Fruit fly (Drosophila melanogaster) whole organism, embryonic: ENCODE measurements around the gene ttm50.

ENCODE experiments used
- ATbp ChIP-seq: fragments of 200-800 bp; sonication (Bioruptor generic); optimal IDR thresholded peaks from 2 replicates; lab custom pipeline; 2017; ENCODE audit warnings: missing biosample characterization, mild to moderate bottlenecking, missing genetic modification characterization, missing genetic modification reagents
- Atf-2 ChIP-seq: fragments of 200-800 bp; sonication (Bioruptor generic); optimal IDR thresholded peaks from 2 replicates; lab custom pipeline; 2016; ENCODE audit warnings: missing biosample characterization, missing genetic modification characterization
- Bteb2 ChIP-seq: fragments of 200-800 bp; sonication (Bioruptor generic); optimal IDR thresholded peaks from 2 replicates; lab custom pipeline; 2016; ENCODE audit warnings: missing biosample characterization, missing genetic modification characterization
- CG1024 ChIP-seq: fragments of 200-800 bp; sonication (Bioruptor generic); IDR thresholded peaks from 2 replicates; pipeline ENCODE4 v1.3.6; 2022; ENCODE audit warnings: missing biosample characterization, missing genetic modification characterization
- CG10543 ChIP-seq: fragments of 200-800 bp; sonication (Bioruptor generic); optimal IDR thresholded peaks from 3 replicates; lab custom pipeline; 2017; ENCODE audit warnings: missing biosample characterization, mild to moderate bottlenecking, missing genetic modification characterization, moderate library complexity
- CG12155 ChIP-seq: fragments of 200-800 bp; sonication (Bioruptor generic); optimal IDR thresholded peaks from 3 replicates; lab custom pipeline; 2016; ENCODE audit warnings: missing biosample characterization, missing genetic modification characterization
- CG13287 ChIP-seq: fragments of 200-800 bp; sonication (Bioruptor generic); IDR thresholded peaks from 2 replicates; pipeline ENCODE4 v1.3.6; 2022; ENCODE audit warnings: missing biosample characterization, missing genetic modification characterization; ENCODE audit not compliant: partially characterized antibody
- CG1602 ChIP-seq: fragments of 200-800 bp; sonication (Bioruptor generic); optimal IDR thresholded peaks from 3 replicates; lab custom pipeline; 2016; ENCODE audit warnings: missing biosample characterization, missing genetic modification characterization
- CG1792 ChIP-seq: fragments of 200-800 bp; sonication (Bioruptor generic); optimal IDR thresholded peaks from 2 replicates; lab custom pipeline; 2016; ENCODE audit warnings: missing biosample characterization, missing genetic modification characterization
- CG2120 ChIP-seq: fragments of 200-800 bp; sonication (Bioruptor generic); optimal IDR thresholded peaks from 3 replicates; lab custom pipeline; 2016; ENCODE audit warnings: missing biosample characterization, missing genetic modification characterization
- CG2129 ChIP-seq: fragments of 200-800 bp; sonication (Bioruptor generic); IDR thresholded peaks from 2 replicates; pipeline ENCODE4 v1.3.6; 2022; ENCODE audit warnings: missing biosample characterization, missing genetic modification characterization; ENCODE audit not compliant: partially characterized antibody
- CG31388 ChIP-seq: fragments of 200-800 bp; sonication (Bioruptor generic); optimal IDR thresholded peaks from 2 replicates; lab custom pipeline; 2016; ENCODE audit warnings: missing biosample characterization, missing genetic modification characterization
- CG3995 ChIP-seq: fragments of 200-800 bp; sonication (Bioruptor generic); optimal IDR thresholded peaks from 3 replicates; lab custom pipeline; 2016; ENCODE audit warnings: missing biosample characterization, missing genetic modification characterization
- CG43689 ChIP-seq: fragments of 200-800 bp; sonication (Bioruptor generic); IDR thresholded peaks from 2 replicates; pipeline ENCODE4 v1.3.6; 2022; ENCODE audit warnings: missing biosample characterization, missing genetic modification characterization
- CG5180 ChIP-seq: fragments of 200-800 bp; sonication (Bioruptor generic); optimal IDR thresholded peaks from 3 replicates; lab custom pipeline; 2017; ENCODE audit warnings: missing biosample characterization, missing genetic modification characterization, mild to moderate bottlenecking, moderate library complexity, missing genetic modification reagents
- CG6683 ChIP-seq: fragments of 200-800 bp; sonication (Bioruptor generic); optimal IDR thresholded peaks from 2 replicates; lab custom pipeline; 2017; ENCODE audit warnings: missing biosample characterization, mild to moderate bottlenecking, missing genetic modification characterization, missing genetic modification reagents
- CG7745 ChIP-seq: fragments of 200-800 bp; sonication (Bioruptor generic); optimal IDR thresholded peaks from 2 replicates; lab custom pipeline; 2018; ENCODE audit warnings: missing biosample characterization, mild to moderate bottlenecking, missing genetic modification characterization, moderate library complexity
- CG8290 ChIP-seq, 3 experiments: fragments of 200-800 bp; sonication (Bioruptor generic); optimal IDR thresholded peaks; 2 replicates each; lab custom pipeline; 2016 to 2019; ENCODE audit warnings: missing biosample characterization in 3 of 3, missing genetic modification characterization in 3 of 3, mild to moderate bottlenecking in 2 of 3, moderate library complexity in 1 of 3
- CG9609 ChIP-seq: fragments of 200-800 bp; sonication (Bioruptor generic); optimal IDR thresholded peaks from 3 replicates; lab custom pipeline; 2016; ENCODE audit warnings: missing biosample characterization, missing genetic modification characterization
- Dbx ChIP-seq: fragments of 200-800 bp; sonication (Bioruptor generic); IDR thresholded peaks from 3 replicates; pipeline ENCODE4 v1.3.6; 2022; ENCODE audit warnings: missing biosample characterization, missing genetic modification characterization
- Dip3 ChIP-seq: fragments of 200-800 bp; sonication (Bioruptor generic); optimal IDR thresholded peaks from 3 replicates; lab custom pipeline; 2016; ENCODE audit warnings: missing biosample characterization, missing genetic modification characterization
- Doc2 ChIP-seq: fragments of 200-800 bp; sonication (Bioruptor generic); IDR thresholded peaks from 2 replicates; pipeline ENCODE4 v1.3.6; 2022; ENCODE audit warnings: missing biosample characterization, missing genetic modification characterization
- H15 ChIP-seq: fragments of 200-800 bp; sonication (Bioruptor generic); IDR thresholded peaks from 3 replicates; pipeline ENCODE4 v1.3.6; 2022; ENCODE audit warnings: missing biosample characterization, missing genetic modification characterization
- HLH4C ChIP-seq: fragments of 200-800 bp; sonication (Bioruptor generic); IDR thresholded peaks from 3 replicates; pipeline ENCODE4 v1.3.6; 2022; ENCODE audit warnings: missing biosample characterization, missing genetic modification characterization; ENCODE audit not compliant: partially characterized antibody
- HmgD ChIP-seq: fragments of 200-800 bp; sonication (Bioruptor generic); optimal IDR thresholded peaks from 3 replicates; lab custom pipeline; 2016; ENCODE audit warnings: missing biosample characterization, missing genetic modification characterization
- Hmx ChIP-seq: fragments of 200-800 bp; sonication (Bioruptor generic); optimal IDR thresholded peaks from 2 replicates; lab custom pipeline; 2016; ENCODE audit warnings: missing biosample characterization, missing genetic modification characterization
- Hr51 ChIP-seq, 2 experiments: fragments of 200-800 bp; sonication (Bioruptor generic); optimal IDR thresholded peaks; 2 replicates in 1 of 2; 3 replicates in 1 of 2; lab custom pipeline; 2016 to 2018; ENCODE audit warnings: missing biosample characterization in 2 of 2, missing genetic modification characterization in 2 of 2, mild to moderate bottlenecking in 1 of 2, moderate library complexity in 1 of 2
- MTF-1 ChIP-seq: fragments of 200-800 bp; sonication (Bioruptor generic); optimal IDR thresholded peaks from 2 replicates; lab custom pipeline; 2018; ENCODE audit warnings: missing biosample characterization, mild to moderate bottlenecking, missing genetic modification characterization, borderline replicate concordance
- NC2α ChIP-seq: fragments of 200-800 bp; sonication (Bioruptor generic); optimal IDR thresholded peaks from 2 replicates; lab custom pipeline; 2016; ENCODE audit warnings: missing biosample characterization, missing genetic modification characterization
- Spps ChIP-seq: fragments of 200-800 bp; sonication (Bioruptor generic); optimal IDR thresholded peaks from 2 replicates; lab custom pipeline; 2018; ENCODE audit warnings: missing biosample characterization, mild to moderate bottlenecking, missing genetic modification characterization
- Ssrp ChIP-seq: fragments of 200-800 bp; sonication (Bioruptor generic); optimal IDR thresholded peaks from 2 replicates; lab custom pipeline; 2018; ENCODE audit warnings: missing biosample characterization, mild to moderate bottlenecking, missing genetic modification characterization, moderate library complexity
- bcd ChIP-seq: fragments of 200-800 bp; sonication (Bioruptor generic); optimal IDR thresholded peaks from 2 replicates; lab custom pipeline; 2017; ENCODE audit warnings: missing biosample characterization, mild to moderate bottlenecking, missing genetic modification characterization
- cad ChIP-seq: fragments of >200 bp; optimal IDR thresholded peaks from 2 replicates; lab custom pipeline; 2017; ENCODE audit warnings: missing biosample characterization, missing genetic modification characterization
- chn ChIP-seq: fragments of 200-800 bp; sonication (Bioruptor generic); optimal IDR thresholded peaks from 2 replicates; lab custom pipeline; 2016; ENCODE audit warnings: missing biosample characterization, missing genetic modification characterization
- dysf ChIP-seq: fragments of 200-800 bp; sonication (Bioruptor generic); IDR thresholded peaks from 3 replicates; pipeline ENCODE4 v1.3.6; 2022; ENCODE audit warnings: missing biosample characterization, missing genetic modification characterization
- grn ChIP-seq: fragments of 200-800 bp; sonication (Bioruptor generic); optimal IDR thresholded peaks from 3 replicates; lab custom pipeline; 2017; ENCODE audit warnings: missing biosample characterization, missing genetic modification characterization
- hbn ChIP-seq: fragments of 200-800 bp; sonication (Bioruptor generic); IDR thresholded peaks from 2 replicates; pipeline ENCODE4 v1.3.6; 2022; ENCODE audit warnings: missing biosample characterization, missing genetic modification characterization; ENCODE audit not compliant: partially characterized antibody
- her ChIP-seq: fragments of 200-800 bp; sonication (Bioruptor generic); optimal IDR thresholded peaks from 2 replicates; lab custom pipeline; 2016; ENCODE audit warnings: missing biosample characterization, missing genetic modification characterization
- ind ChIP-seq: fragments of 200-800 bp; sonication (Bioruptor generic); optimal IDR thresholded peaks from 3 replicates; lab custom pipeline; 2016; ENCODE audit warnings: missing biosample characterization, missing genetic modification characterization
- kay ChIP-seq: fragments of 200-800 bp; sonication (Bioruptor generic); optimal IDR thresholded peaks from 2 replicates; lab custom pipeline; 2016; ENCODE audit warnings: missing biosample characterization, missing genetic modification characterization
- lbe ChIP-seq: fragments of 200-800 bp; sonication (Bioruptor generic); optimal IDR thresholded peaks from 2 replicates; lab custom pipeline; 2016; ENCODE audit warnings: missing biosample characterization, mild to moderate bottlenecking, missing genetic modification characterization
- lmd ChIP-seq: fragments of 200-800 bp; sonication (Bioruptor generic); IDR thresholded peaks from 2 replicates; pipeline ENCODE4 v1.3.6; 2022; ENCODE audit warnings: missing biosample characterization, missing genetic modification characterization
- lov ChIP-seq, 2 experiments: fragments of 200-800 bp in 1 of 2; fragments of >200 bp in 1 of 2; sonication (Bioruptor generic) in 1 of 2; IDR thresholded peaks in 1 of 2; optimal IDR thresholded peaks in 1 of 2; 2 replicates in 1 of 2; 3 replicates in 1 of 2; pipeline versions ENCODE4 v1.3.6 to Lab custom; 2017 to 2022; ENCODE audit warnings: missing biosample characterization in 1 of 2, missing genetic modification characterization in 1 of 2
- nau ChIP-seq: fragments of 200-800 bp; sonication (Bioruptor generic); optimal IDR thresholded peaks from 3 replicates; lab custom pipeline; 2017; ENCODE audit warnings: missing biosample characterization, mild to moderate bottlenecking, missing genetic modification characterization, missing genetic modification reagents
- odd ChIP-seq: fragments of 200-800 bp; sonication (Bioruptor generic); optimal IDR thresholded peaks from 2 replicates; lab custom pipeline; 2017; ENCODE audit warnings: missing biosample characterization, mild to moderate bottlenecking, missing genetic modification characterization
- pho ChIP-seq: fragments of 200-800 bp; sonication (Bioruptor generic); optimal IDR thresholded peaks from 2 replicates; lab custom pipeline; 2016; ENCODE audit warnings: missing biosample characterization, missing genetic modification characterization
- scrt ChIP-seq: fragments of 200-800 bp; sonication (Bioruptor generic); optimal IDR thresholded peaks from 2 replicates; lab custom pipeline; 2018; ENCODE audit warnings: missing biosample characterization, mild to moderate bottlenecking, missing genetic modification characterization, moderate library complexity
- sna ChIP-seq: fragments of 200-800 bp; sonication (Bioruptor generic); IDR thresholded peaks from 2 replicates; pipeline ENCODE4 v1.3.6; 2022; ENCODE audit warnings: missing biosample characterization, missing genetic modification characterization; ENCODE audit not compliant: partially characterized antibody
- sug ChIP-seq: fragments of 200-800 bp; optimal IDR thresholded peaks from 2 replicates; lab custom pipeline; 2019; ENCODE audit warnings: missing biosample characterization, mild to moderate bottlenecking, missing genetic modification characterization, moderate library complexity
- toy ChIP-seq: fragments of 200-800 bp; sonication (Bioruptor generic); IDR thresholded peaks from 2 replicates; pipeline ENCODE4 v1.3.6; 2022; ENCODE audit warnings: missing biosample characterization, missing genetic modification characterization

Gene ttm50

dm6 chrX:2720122-2720521 lies 11.9 kb downstream of the ttm50 start, which contains the start of gene CG2701 (continued):
- TF ChIP-seq ind (GFP tag; lab: Kevin White, UChicago), result peak; percentile 21
- TF ChIP-seq Hmx (GFP tag; lab: Kevin White, UChicago), result no peak
- TF ChIP-seq lmd (GFP tag; lab: Robert Waterston, UW), result no peak
- no peak for TF ChIP-seq odd (GFP tag; lab: Kevin White, UChicago)
- no peak for TF ChIP-seq ATbp (GFP tag; lab: Kevin White, UChicago)
- no peak for TF ChIP-seq CG2129
- TF ChIP-seq HLH4C (GFP tag; lab: Robert Waterston, UW), result peak; percentile 72
- TF ChIP-seq her (GFP tag; lab: Kevin White, UChicago), result peak; percentile 39
- TF ChIP-seq grn, result no peak
- peak; percentile 43 for TF ChIP-seq CG2120 (GFP tag; lab: Kevin White, UChicago)
- no peak for TF ChIP-seq chn (GFP tag; lab: Kevin White, UChicago)
- no peak for TF ChIP-seq kay (GFP tag; lab: Kevin White, UChicago)
- no peak for TF ChIP-seq CG6683
- TF ChIP-seq Spps (tag; lab: Kevin White, UChicago), result no peak
- TF ChIP-seq hbn (GFP tag; lab: Robert Waterston, UW), result peak; percentile 56; the same call in 1 of the 2 replicates
- TF ChIP-seq HmgD (GFP tag; lab: Kevin White, UChicago), result peak; percentile 68
- no peak for TF ChIP-seq scrt
- TF ChIP-seq H15 (GFP tag; lab: Robert Waterston, UW), result no peak
- TF ChIP-seq CG1024 (GFP tag; lab: Robert Waterston, UW), result no peak
- TF ChIP-seq lov (optimal IDR thresholded peaks at IDR 0.05; lab: Kevin White, UChicago), result no peak
- no peak for TF ChIP-seq lov (GFP tag; IDR thresholded peaks at IDR 0.05; lab: Robert Waterston, UW)
- TF ChIP-seq CG9609, result peak; percentile 18
- TF ChIP-seq Bteb2 (GFP tag; lab: Kevin White, UChicago), result no peak
- TF ChIP-seq Atf-2 (GFP tag; lab: Kevin White, UChicago), result no peak
- TF ChIP-seq lbe (GFP tag; lab: Kevin White, UChicago), result no peak
- no peak for TF ChIP-seq NC2α (GFP tag; lab: Kevin White, UChicago)
- TF ChIP-seq nau (GFP tag; lab: Kevin White, UChicago), result no peak
- no peak for TF ChIP-seq cad (GFP tag; lab: Kevin White, UChicago)
- TF ChIP-seq CG31388 (GFP tag; lab: Kevin White, UChicago), result no peak
- no peak for TF ChIP-seq CG43689 (GFP tag; lab: Robert Waterston, UW)
- TF ChIP-seq CG1792, result no peak
- no peak for TF ChIP-seq CG8290 (GFP tag; optimal IDR thresholded peaks at IDR 0.05; lab: Kevin White, UChicago)
- no peak for TF ChIP-seq CG8290 (tag; optimal IDR thresholded peaks at IDR 0.05; lab: Kevin White, UChicago)
- no peak for TF ChIP-seq MTF-1 (GFP tag; lab: Kevin White, UChicago)
- no peak for TF ChIP-seq CG5180 (GFP tag; lab: Kevin White, UChicago)
- TF ChIP-seq CG10543 (GFP tag; lab: Kevin White, UChicago), result no peak
- TF ChIP-seq CG7745 (tag; lab: Kevin White, UChicago), result no peak
- TF ChIP-seq pho (GFP tag; lab: Kevin White, UChicago), result peak; percentile 4
- TF ChIP-seq toy, result no peak
- no peak for TF ChIP-seq Doc2
- peak; percentile 24 for TF ChIP-seq Dip3 (GFP tag; lab: Kevin White, UChicago)
- no peak for TF ChIP-seq sug (tag; lab: Kevin White, UChicago)
- TF ChIP-seq CG12155 (GFP tag; lab: Kevin White, UChicago), result no peak
- TF ChIP-seq Ssrp (tag; lab: Kevin White, UChicago), result no peak
- peak; percentile 80 for TF ChIP-seq CG13287 (GFP tag; lab: Robert Waterston, UW)
- no peak for TF ChIP-seq Hr51 (GFP tag; optimal IDR thresholded peaks at IDR 0.05; lab: Kevin White, UChicago)
- TF ChIP-seq bcd (GFP tag; lab: Kevin White, UChicago), result no peak
- TF ChIP-seq sna (GFP tag; lab: Robert Waterston, UW), result peak; percentile 51; the same call in 1 of the 2 replicates
- TF ChIP-seq CG3995 (GFP tag; lab: Kevin White, UChicago), result no peak
- TF ChIP-seq CG1602 (GFP tag; lab: Kevin White, UChicago), result no peak
- TF ChIP-seq Dbx (GFP tag; lab: Robert Waterston, UW), result 0 out of 3 replicates have a peak, but pooled peaks have one; percentile 36
- TF ChIP-seq dysf (GFP tag; lab: Robert Waterston, UW), result no peak
